Worm (Caenorhabditis elegans) whole organism, L4 larva: ENCODE measurements around the gene hex-1.

ENCODE experiments used
- F26F4.8 ChIP-seq: fragments of 200-800 bp; sonication (Bioruptor generic); conservative IDR thresholded peaks from 2 replicates; pipeline ENCODE4 v1.3.6; 2022; ENCODE audit warnings: missing genetic modification characterization, missing compliant biosample characterization
- F44E2.7 ChIP-seq: fragments of 200-800 bp; sonication (Bioruptor generic); IDR thresholded peaks from 2 replicates; pipeline ENCODE4 v2.1.2; 2022; ENCODE audit warnings: missing genetic modification characterization, missing compliant biosample characterization
- F49E8.2 ChIP-seq: sonication (generic microtip); optimal IDR thresholded peaks from 2 replicates; lab custom pipeline; 2016; ENCODE audit warnings: missing compliant biosample characterization, mild to moderate bottlenecking, missing genetic modification characterization, borderline replicate concordance
- R02D3.7 ChIP-seq: fragments of 150-350 bp; sonication (generic microtip); optimal IDR thresholded peaks from 3 replicates; lab custom pipeline; 2014; ENCODE audit warnings: missing biosample characterization, missing genetic modification characterization
- T26A8.4 ChIP-seq: fragments of 200-800 bp; sonication (Bioruptor generic); IDR thresholded peaks from 2 replicates; pipeline ENCODE4 v1.3.6; 2022; ENCODE audit warnings: missing genetic modification characterization, missing compliant biosample characterization
- ceh-82 ChIP-seq: sonication (generic microtip); optimal IDR thresholded peaks from 2 replicates; lab custom pipeline; 2017; ENCODE audit warnings: missing biosample characterization, missing genetic modification characterization
- ces-1 ChIP-seq: fragments of 150-350 bp; sonication (generic microtip); optimal IDR thresholded peaks from 4 replicates; lab custom pipeline; 2014; ENCODE audit warnings: missing biosample characterization, missing genetic modification reagents, missing genetic modification characterization
- daf-16 ChIP-seq, 3 experiments: sonication (generic microtip); optimal IDR thresholded peaks; 2 replicates each; lab custom pipeline; 2016 to 2017; ENCODE audit warnings: missing genetic modification characterization in 3 of 3, missing genetic modification reagents in 3 of 3, mild to moderate bottlenecking in 2 of 3, missing compliant biosample characterization in 2 of 3, missing biosample characterization in 1 of 3, moderate library complexity in 1 of 3
- daf-19 ChIP-seq: fragments of 200-800 bp; sonication (Bioruptor generic); conservative IDR thresholded peaks from 2 replicates; pipeline ENCODE4 v1.3.6; 2022; ENCODE audit warnings: missing genetic modification characterization, missing compliant biosample characterization
- daf-8 ChIP-seq: fragments of 200-800 bp; sonication (Bioruptor generic); IDR thresholded peaks from 2 replicates; pipeline ENCODE4 v1.3.6; 2022; ENCODE audit warnings: missing genetic modification characterization, missing compliant biosample characterization
- dmd-6 ChIP-seq: fragments of 200-800 bp; sonication (Bioruptor generic); IDR thresholded peaks from 2 replicates; pipeline ENCODE4 v1.3.6; 2022; ENCODE audit warnings: missing genetic modification reagents, missing genetic modification characterization, missing compliant biosample characterization
- dpl-1 ChIP-seq: fragments of 150-350 bp; optimal IDR thresholded peaks from 2 replicates; lab custom pipeline; 2014; ENCODE audit warnings: missing biosample characterization, missing genetic modification reagents, missing genetic modification characterization
- dve-1 ChIP-seq: sonication (generic microtip); optimal IDR thresholded peaks from 2 replicates; lab custom pipeline; 2017; ENCODE audit warnings: antibody characterized with exemption, mild to moderate bottlenecking, missing genetic modification characterization, missing compliant biosample characterization; ENCODE audit not compliant: insufficient read depth
- egl-27 ChIP-seq: sonication (generic microtip); optimal IDR thresholded peaks from 3 replicates; lab custom pipeline; 2017; ENCODE audit warnings: missing biosample characterization, missing genetic modification reagents, missing genetic modification characterization
- egl-43 ChIP-seq: fragments of 200-800 bp; sonication (Bioruptor generic); IDR thresholded peaks from 2 replicates; pipeline ENCODE4 v1.3.6; 2022; ENCODE audit warnings: missing genetic modification reagents, missing genetic modification characterization, missing compliant biosample characterization
- hlh-11 ChIP-seq: fragments of 200-800 bp; sonication (Bioruptor generic); optimal IDR thresholded peaks from 2 replicates; lab custom pipeline; 2018; ENCODE audit warnings: mild to moderate bottlenecking, missing genetic modification characterization, missing compliant biosample characterization
- hlh-30 ChIP-seq: sonication (generic microtip); optimal IDR thresholded peaks from 2 replicates; lab custom pipeline; 2017; ENCODE audit warnings: antibody characterized with exemption, mild to moderate bottlenecking, missing genetic modification characterization, missing compliant biosample characterization; ENCODE audit not compliant: insufficient read depth
- hmg-1.1 ChIP-seq: fragments of 200-800 bp; sonication (Bioruptor generic); IDR thresholded peaks from 2 replicates; pipeline ENCODE4 v1.3.6; 2022; ENCODE audit warnings: missing genetic modification reagents, missing genetic modification characterization, missing compliant biosample characterization
- jun-1 ChIP-seq: fragments of 150-350 bp; optimal IDR thresholded peaks from 2 replicates; lab custom pipeline; 2014; ENCODE audit warnings: missing biosample characterization, missing genetic modification reagents, missing genetic modification characterization
- lin-1 ChIP-seq: fragments of 200-800 bp; sonication (Bioruptor generic); IDR thresholded peaks from 2 replicates; pipeline ENCODE4 v1.3.6; 2022; ENCODE audit warnings: missing genetic modification reagents, missing genetic modification characterization, missing compliant biosample characterization
- lin-13 ChIP-seq: fragments of 150-350 bp; optimal IDR thresholded peaks from 2 replicates; lab custom pipeline; 2014; ENCODE audit warnings: missing biosample characterization, missing genetic modification reagents, missing genetic modification characterization
- lsy-2 ChIP-seq, 2 experiments: fragments of 150-350 bp in 1 of 2; sonication (generic microtip) in 1 of 2; optimal IDR thresholded peaks; 2 replicates each; lab custom pipeline; 2014 to 2017; ENCODE audit warnings: missing biosample characterization in 2 of 2, missing genetic modification characterization in 2 of 2
- mdl-1 ChIP-seq, 2 experiments: fragments of 150-350 bp in 1 of 2; sonication (generic microtip) in 1 of 2; optimal IDR thresholded peaks; 2 replicates each; lab custom pipeline; 2014 to 2017; ENCODE audit warnings: missing biosample characterization in 2 of 2, missing genetic modification characterization in 2 of 2
- mdt-29 ChIP-seq: fragments of 200-800 bp; sonication (Bioruptor generic); IDR thresholded peaks from 2 replicates; pipeline ENCODE4 v1.3.6; 2022; ENCODE audit warnings: missing genetic modification reagents, missing genetic modification characterization, missing compliant biosample characterization
- mes-2 ChIP-seq: sonication (generic microtip); optimal IDR thresholded peaks from 2 replicates; lab custom pipeline; 2016; ENCODE audit warnings: missing genotype, mild to moderate bottlenecking, missing genetic modification characterization, missing compliant biosample characterization; ENCODE audit not compliant: poor library complexity, severe bottlenecking
- nhr-10 ChIP-seq: fragments of 150-350 bp; optimal IDR thresholded peaks from 2 replicates; lab custom pipeline; 2014; ENCODE audit warnings: missing biosample characterization, missing genetic modification characterization
- nhr-237 ChIP-seq: sonication (generic microtip); optimal IDR thresholded peaks from 2 replicates; lab custom pipeline; 2017; ENCODE audit warnings: missing biosample characterization, missing genetic modification characterization
- nhr-25 ChIP-seq: sonication (generic microtip); optimal IDR thresholded peaks from 2 replicates; lab custom pipeline; 2017; ENCODE audit warnings: missing genetic modification characterization, mild to moderate bottlenecking, missing compliant biosample characterization, antibody characterized with exemption, moderate library complexity, borderline replicate concordance; ENCODE audit not compliant: insufficient read depth
- nhr-28 ChIP-seq: fragments of 150-350 bp; optimal IDR thresholded peaks from 2 replicates; lab custom pipeline; 2014; ENCODE audit warnings: missing biosample characterization, missing genetic modification characterization
- nhr-48 ChIP-seq: sonication (generic microtip); optimal IDR thresholded peaks from 2 replicates; lab custom pipeline; 2016; ENCODE audit warnings: mild to moderate bottlenecking, missing genetic modification characterization, missing compliant biosample characterization
- nhr-6 ChIP-seq: fragments of 150-350 bp; optimal IDR thresholded peaks from 2 replicates; lab custom pipeline; 2014; ENCODE audit warnings: missing biosample characterization, missing genetic modification characterization
- pqm-1 ChIP-seq: sonication (generic microtip); optimal IDR thresholded peaks from 2 replicates; lab custom pipeline; 2017; ENCODE audit warnings: missing biosample characterization, missing genetic modification characterization
- rbr-2 ChIP-seq: sonication (generic microtip); optimal IDR thresholded peaks from 2 replicates; lab custom pipeline; 2016; ENCODE audit warnings: missing genotype, missing genetic modification characterization, missing compliant biosample characterization
- tra-1 ChIP-seq: fragments of 200-800 bp; sonication (Bioruptor generic); IDR thresholded peaks from 2 replicates; pipeline ENCODE4 v1.3.6; 2022; ENCODE audit warnings: missing genetic modification reagents, missing genetic modification characterization, missing compliant biosample characterization
- unc-62 ChIP-seq, 3 experiments: fragments of 150-350 bp in 1 of 3; sonication (generic microtip); optimal IDR thresholded peaks in 2 of 3; peaks in 1 of 3; 1 replicate in 1 of 3; 2 replicates in 2 of 3; lab custom pipeline; 2014 to 2017; ENCODE audit warnings: missing biosample characterization in 3 of 3, missing genetic modification characterization in 3 of 3, missing genetic modification reagents in 3 of 3, missing genotype in 1 of 3
- ztf-7 ChIP-seq: fragments of 150-350 bp; optimal IDR thresholded peaks from 2 replicates; lab custom pipeline; 2014; ENCODE audit warnings: missing biosample characterization, missing genetic modification characterization

The hex-1 gene

ce11 chrX:2220850-2221249, at the start of gene hex-1:
Gene hex-1 (plus strand): TSS chrX:2221150.
- no peak for TF ChIP-seq F49E8.2 (tag; lab: Kevin White, UChicago)
- TF ChIP-seq pqm-1 (tag; lab: Kevin White, UChicago), result peak; percentile 0

DNA sequence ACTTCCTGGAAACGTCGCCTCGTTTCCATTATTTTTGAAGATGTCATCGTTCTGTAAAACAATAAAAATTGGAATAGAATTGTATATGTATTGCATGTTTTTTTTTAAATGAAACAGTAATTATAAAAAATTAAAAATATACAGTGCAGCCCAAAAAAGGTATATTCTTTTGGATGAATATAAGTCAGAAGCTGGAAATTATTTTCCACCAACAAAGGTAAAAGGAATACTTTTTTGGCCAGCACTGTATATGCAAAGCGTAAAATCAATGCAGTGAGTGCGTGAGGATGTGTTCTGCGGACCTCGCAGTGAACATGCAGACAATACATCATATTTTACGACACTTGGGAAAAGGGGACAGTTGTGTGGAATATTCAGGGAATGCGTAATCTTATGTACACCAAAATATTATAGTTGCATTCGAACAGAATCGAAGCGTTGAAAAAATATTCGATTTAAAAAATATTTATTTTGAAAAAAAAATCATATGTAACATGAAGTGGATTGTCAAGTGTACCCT, 44.5 kb upstream of the hex-1 start, which contains the start of gene F48B9.8:
F48B9.8 (minus strand) TSS at position 51 of the 520 bp plus-strand sequence.
- peak in 1 of 2 experiments; percentile 51 for TF ChIP-seq lsy-2 (tag; optimal IDR thresholded peaks at IDR 0.05; lab: Kevin White, UChicago)
- no peak for TF ChIP-seq jun-1 (tag; lab: Kevin White, UChicago)
- TF ChIP-seq ztf-7 (tag; lab: Kevin White, UChicago), result peak; percentile 10
- TF ChIP-seq unc-62 (GFP tag; optimal IDR thresholded peaks at IDR 0.05 in 1 of 2; lab: Kevin White, UChicago), result peak in 1 of 2 experiments; percentile 70
- no peak for TF ChIP-seq unc-62 (tag; optimal IDR thresholded peaks at IDR 0.05; lab: Kevin White, UChicago)
- TF ChIP-seq mes-2 (tag; lab: Kevin White, UChicago), result peak; percentile 16
- TF ChIP-seq F44E2.7 (GFP tag; lab: Robert Waterston, UW), result no peak
- no peak for TF ChIP-seq ceh-82
- TF ChIP-seq, all 104 proteins: peak for 4

DNA sequence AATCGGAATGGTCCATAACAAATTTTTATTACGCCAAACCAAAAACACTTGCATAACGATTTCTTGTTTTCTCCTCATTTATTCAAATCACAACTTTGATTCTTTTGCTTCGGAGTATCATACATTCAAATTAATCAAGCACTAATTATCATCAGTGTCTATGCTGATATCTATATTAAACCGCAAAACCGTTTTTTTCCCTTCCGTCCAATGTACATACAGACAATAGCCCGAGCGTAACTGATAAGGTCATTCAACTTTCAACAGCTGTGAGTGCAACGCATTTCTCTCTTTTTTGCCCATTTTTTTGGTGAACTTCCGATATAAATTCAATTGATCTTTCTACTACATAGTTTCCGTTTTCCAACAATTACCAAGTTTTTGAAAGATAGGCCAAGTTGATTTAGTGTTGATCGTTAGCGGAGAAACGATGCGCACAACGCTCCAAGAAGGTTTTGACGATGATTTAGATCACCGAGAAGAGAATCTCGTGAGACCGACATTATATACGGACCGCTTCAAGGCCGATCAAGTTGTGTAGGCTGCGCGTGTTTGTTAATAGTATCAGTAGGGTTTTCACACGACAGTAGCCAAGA, 43.1 kb upstream of the hex-1 start:
- TF ChIP-seq lin-1, result no peak
- TF ChIP-seq unc-62 (GFP tag; optimal IDR thresholded peaks at IDR 0.05 in 1 of 2; lab: Kevin White, UChicago), result peak in 1 of 2 experiments; percentile 82
- no peak for TF ChIP-seq unc-62 (tag; optimal IDR thresholded peaks at IDR 0.05; lab: Kevin White, UChicago)
- peak; percentile 8; the same call in 1 of the 2 replicates for TF ChIP-seq dmd-6
- peak; percentile 40 for TF ChIP-seq pqm-1 (tag; lab: Kevin White, UChicago)
- TF ChIP-seq, all 104 proteins: peak for 3

DNA sequence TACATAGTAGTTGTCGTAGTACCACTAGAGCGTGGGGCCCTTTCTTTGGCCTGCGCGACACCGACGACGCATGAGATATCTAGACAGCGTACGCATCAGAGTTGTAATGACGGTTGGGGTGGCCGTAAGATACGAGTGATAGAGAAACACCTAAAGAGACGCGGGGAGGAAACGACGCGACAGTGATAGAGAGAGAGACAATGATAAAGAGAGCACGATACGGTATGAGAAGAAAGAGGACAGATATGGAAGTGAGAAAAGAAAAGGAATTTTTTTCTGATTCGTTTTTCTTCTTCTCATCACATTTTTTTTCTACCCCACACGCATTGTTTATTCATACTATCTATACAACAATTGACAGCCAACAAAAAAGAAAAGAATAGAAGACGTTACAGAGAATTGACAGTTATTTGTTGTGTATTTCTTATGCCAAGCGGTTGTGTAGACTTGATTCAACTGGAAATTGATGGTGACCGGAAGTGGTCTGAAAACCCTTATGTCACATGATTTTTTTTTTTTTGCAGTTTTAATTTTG, 42.5 kb upstream of the hex-1 start:
- TF ChIP-seq ces-1 (no peak), nhr-237 (no peak), nhr-6 (no peak), mdl-1 (tag; optimal IDR thresholded peaks at IDR 0.05; lab: Kevin White, UChicago) (peak in 1 of 2 experiments; percentile 28), tra-1 (GFP tag; lab: Robert Waterston, UW) (0 out of 2 replicates have a peak, but pooled peaks have one; percentile 15), hlh-30 (tag; lab: Kevin White, UChicago) (peak; percentile 10), dve-1 (peak; percentile 62), nhr-28 (peak; percentile 43), R02D3.7 (tag; lab: Kevin White, UChicago) (no peak), nhr-25 (tag; lab: Kevin White, UChicago) (no peak), egl-43 (no peak), dmd-6 (peak; percentile 37), daf-8 (GFP tag; lab: Robert Waterston, UW) (no peak), dpl-1 (GFP tag; lab: Kevin White, UChicago) (no peak), hmg-1.1 (GFP tag; lab: Robert Waterston, UW) (no peak), daf-16 (GFP tag; optimal IDR thresholded peaks at IDR 0.05; lab: Kevin White, UChicago) (no peak), daf-16 (tag; optimal IDR thresholded peaks at IDR 0.05; lab: Kevin White, UChicago) (peak; percentile 15), lin-13 (GFP tag; lab: Kevin White, UChicago) (no peak), pqm-1 (tag; lab: Kevin White, UChicago) (peak; percentile 32), hlh-11 (peak; percentile 28), F26F4.8 (no peak), nhr-10 (tag; lab: Kevin White, UChicago) (no peak)

DNA sequence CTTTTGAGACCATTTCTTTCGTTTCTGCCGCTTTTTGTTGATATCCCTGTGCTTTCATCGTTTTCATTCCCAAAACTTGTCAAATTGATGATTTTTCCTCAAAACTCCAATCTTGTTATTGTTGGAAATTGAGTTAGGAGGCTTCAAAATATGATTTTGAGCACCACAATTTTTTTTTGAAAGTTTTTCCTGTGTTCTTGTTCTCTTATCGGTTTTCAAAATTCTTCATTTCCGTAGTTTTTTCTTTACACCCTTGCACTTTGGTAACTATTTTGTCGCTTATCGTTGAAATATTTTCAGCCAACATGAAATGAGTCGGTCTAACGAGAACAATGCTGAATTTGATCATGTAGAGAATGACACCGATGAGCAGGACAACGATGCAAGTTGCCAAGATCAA, 40.4 kb upstream of the hex-1 start, which contains the start of gene F48B9.1:
F48B9.1 (plus strand) TSS at position 301 of the 400 bp plus-strand sequence.
- no peak for TF ChIP-seq rbr-2 (tag; lab: Kevin White, UChicago)
- no peak for TF ChIP-seq lin-13 (GFP tag; lab: Kevin White, UChicago)
- no peak for TF ChIP-seq hlh-30 (tag; lab: Kevin White, UChicago)
- no peak for TF ChIP-seq egl-27 (tag; lab: Kevin White, UChicago)
- no peak for TF ChIP-seq ceh-82
- no peak for TF ChIP-seq daf-19
- no peak for TF ChIP-seq nhr-48 (tag; lab: Kevin White, UChicago)
- TF ChIP-seq ces-1, result no peak
- TF ChIP-seq T26A8.4 (GFP tag; lab: Robert Waterston, UW), result no peak
- TF ChIP-seq ztf-7 (tag; lab: Kevin White, UChicago), result no peak
- TF ChIP-seq mdt-29 (GFP tag; lab: Robert Waterston, UW), result no peak
- TF ChIP-seq, all 104 proteins: peak for 0
